Worm (Caenorhabditis elegans) whole organism, L2 larva: Measurements from ENCODE around the gene sra-35.

Source experiments
- R02D3.7 ChIP-seq: fragments of 150-350 bp; optimal IDR thresholded peaks from 2 replicates; lab custom pipeline; 2014; ENCODE audit warnings: missing biosample characterization, missing genetic modification characterization
- egl-27 ChIP-seq: sonication (generic microtip); optimal IDR thresholded peaks from 3 replicates; lab custom pipeline; 2017; ENCODE audit warnings: missing biosample characterization, missing genetic modification reagents, missing genetic modification characterization
- elt-1 ChIP-seq: fragments of 150-350 bp; optimal IDR thresholded peaks from 2 replicates; lab custom pipeline; 2014; ENCODE audit warnings: missing biosample characterization, missing genetic modification characterization
- elt-3 ChIP-seq: sonication (generic microtip); optimal IDR thresholded peaks from 2 replicates; lab custom pipeline; 2017; ENCODE audit warnings: missing biosample characterization, missing genetic modification characterization
- nhr-11 ChIP-seq: fragments of 150-350 bp; optimal IDR thresholded peaks from 2 replicates; lab custom pipeline; 2014; ENCODE audit warnings: missing biosample characterization, missing genetic modification characterization
- nhr-12 ChIP-seq: fragments of 150-350 bp; optimal IDR thresholded peaks from 2 replicates; lab custom pipeline; 2014; ENCODE audit warnings: missing biosample characterization, missing genetic modification characterization

- TF ChIP-seq elt-1 (tag; lab: Kevin White, UChicago): no peak
- TF ChIP-seq R02D3.7 (tag; lab: Kevin White, UChicago): no peak
- TF ChIP-seq nhr-12 (tag; lab: Kevin White, UChicago): no peak
- no peak for TF ChIP-seq egl-27 (tag; lab: Kevin White, UChicago)
- no peak for TF ChIP-seq elt-3 (tag; lab: Kevin White, UChicago)
- no peak for TF ChIP-seq nhr-11
Measured at ce11 chrII:4495844-4496243, 31.9 kb downstream of the sra-35 start.
